Worm (Caenorhabditis elegans) whole organism, early embryonic: ENCODE measurements around the gene ZK353.3.

Experiments
- B0310.2 ChIP-seq: sonication (generic microtip); optimal IDR thresholded peaks from 2 replicates; lab custom pipeline; 2016; ENCODE audit warnings: mild to moderate bottlenecking, missing genetic modification characterization, missing compliant biosample characterization
- F13C5.2 ChIP-seq: sonication (generic microtip); optimal IDR thresholded peaks from 2 replicates; lab custom pipeline; 2017; ENCODE audit warnings: mild to moderate bottlenecking, missing genetic modification characterization, inconsistent platforms, missing compliant biosample characterization
- aly-1 ChIP-seq: sonication (generic microtip); optimal IDR thresholded peaks from 2 replicates; lab custom pipeline; 2016; ENCODE audit warnings: missing genetic modification characterization, missing compliant biosample characterization
- ama-1 ChIP-seq: fragments of 150-350 bp; optimal IDR thresholded peaks from 2 replicates; lab custom pipeline; 2014
- ceh-13 ChIP-seq: fragments of 200-800 bp; sonication (Bioruptor generic); optimal IDR thresholded peaks from 2 replicates; lab custom pipeline; 2018; ENCODE audit warnings: mild to moderate bottlenecking, missing genetic modification characterization, missing compliant biosample characterization
- ceh-36 ChIP-seq: sonication (generic microtip); optimal IDR thresholded peaks from 2 replicates; lab custom pipeline; 2016; ENCODE audit warnings: missing genetic modification characterization, inconsistent platforms, missing compliant biosample characterization
- ets-7 ChIP-seq: sonication (generic microtip); optimal IDR thresholded peaks from 2 replicates; lab custom pipeline; 2016; ENCODE audit warnings: missing genotype, missing genetic modification characterization, missing compliant biosample characterization
- flt-1 ChIP-seq: fragments of 200-800 bp; sonication (Bioruptor generic); IDR thresholded peaks from 2 replicates; pipeline ENCODE4 v1.3.6; 2022; ENCODE audit warnings: missing genetic modification characterization, missing compliant biosample characterization
- hmbx-1 ChIP-seq: sonication (generic microtip); optimal IDR thresholded peaks from 2 replicates; lab custom pipeline; 2016; ENCODE audit warnings: mild to moderate bottlenecking, missing genetic modification characterization, missing compliant biosample characterization
- hmg-4 ChIP-seq: fragments of 200-800 bp; sonication (Bioruptor generic); optimal IDR thresholded peaks from 2 replicates; lab custom pipeline; 2018; ENCODE audit warnings: mild to moderate bottlenecking, missing genetic modification characterization, missing compliant biosample characterization
- hnd-1 ChIP-seq: sonication (generic microtip); optimal IDR thresholded peaks from 2 replicates; lab custom pipeline; 2016; ENCODE audit warnings: missing genetic modification characterization, missing compliant biosample characterization
- pes-1 ChIP-seq: fragments of 200-800 bp; sonication (Bioruptor generic); IDR thresholded peaks from 2 replicates; pipeline ENCODE4 v1.3.6; 2022; ENCODE audit warnings: missing genetic modification reagents, missing genetic modification characterization, missing compliant biosample characterization
- scrt-1 ChIP-seq: fragments of 200-800 bp; sonication (Bioruptor generic); IDR thresholded peaks from 2 replicates; pipeline ENCODE4 v1.3.6; 2022; ENCODE audit warnings: missing genetic modification characterization, missing compliant biosample characterization
- sea-1 ChIP-seq: fragments of 200-800 bp; sonication (Bioruptor generic); conservative IDR thresholded peaks from 2 replicates; pipeline ENCODE4 v1.3.6; 2022; ENCODE audit warnings: missing genetic modification characterization, missing compliant biosample characterization
- tbx-11 ChIP-seq: fragments of 200-800 bp; sonication (Bioruptor generic); IDR thresholded peaks from 2 replicates; pipeline ENCODE4 v1.3.6; 2022; ENCODE audit warnings: missing genetic modification characterization, missing compliant biosample characterization
- tbx-37 ChIP-seq: fragments of 200-800 bp; sonication (Bioruptor generic); conservative IDR thresholded peaks from 2 replicates; pipeline ENCODE4 v1.3.6; 2022; ENCODE audit warnings: missing genetic modification reagents, missing genetic modification characterization, missing compliant biosample characterization
- tra-4 ChIP-seq: sonication (generic microtip); optimal IDR thresholded peaks from 2 replicates; lab custom pipeline; 2017; ENCODE audit warnings: missing genetic modification characterization, missing compliant biosample characterization

The ZK353.3 gene

ce11 chrIII:8380645-8381044, 15.1 kb upstream of the ZK353.3 start, which contains the start of gene R05D3.12:
R05D3.12 (plus strand) TSS chrIII:8380945.
- no peak for TF ChIP-seq ama-1 (lab: Kevin White, UChicago)
- no peak for TF ChIP-seq scrt-1
- no peak for TF ChIP-seq B0310.2 (tag; lab: Kevin White, UChicago)
- no peak for TF ChIP-seq tbx-37 (GFP tag; lab: Robert Waterston, UW)
- no peak for TF ChIP-seq tra-4 (tag; lab: Kevin White, UChicago)
- no peak for TF ChIP-seq ceh-36 (tag; lab: Kevin White, UChicago)
- TF ChIP-seq ets-7 (tag; lab: Kevin White, UChicago), result no peak

- TF ChIP-seq tbx-11 (GFP tag; lab: Robert Waterston, UW), result no peak
- TF ChIP-seq hmbx-1, result no peak
- no peak for TF ChIP-seq hnd-1 (tag; lab: Kevin White, UChicago)
- TF ChIP-seq pes-1 (GFP tag; lab: Robert Waterston, UW), result no peak
- no peak for TF ChIP-seq B0310.2 (tag; lab: Kevin White, UChicago)
- no peak for TF ChIP-seq tbx-37 (GFP tag; lab: Robert Waterston, UW)
- no peak for TF ChIP-seq hmg-4 (GFP tag; lab: Kevin White, UChicago)
- no peak for TF ChIP-seq scrt-1
- TF ChIP-seq aly-1 (tag; lab: Kevin White, UChicago), result no peak
- no peak for TF ChIP-seq ceh-13 (GFP tag; lab: Kevin White, UChicago)
- no peak for TF ChIP-seq ets-7 (tag; lab: Kevin White, UChicago)
- no peak for TF ChIP-seq ama-1 (lab: Kevin White, UChicago)
- TF ChIP-seq tra-4 (tag; lab: Kevin White, UChicago), result no peak
- TF ChIP-seq sea-1, result no peak
- TF ChIP-seq flt-1 (GFP tag; lab: Robert Waterston, UW), result no peak
Measured at ce11 chrIII:8389539-8389938, 6.2 kb upstream of the ZK353.3 start, which contains the start of gene ZK353.4. ZK353.4 (minus strand) TSS chrIII:8389639.

ce11 chrIII:8392307-8392706, 3.5 kb upstream of the ZK353.3 start:
- TF ChIP-seq tra-4 (tag; lab: Kevin White, UChicago) (no peak), aly-1 (tag; lab: Kevin White, UChicago) (no peak), tbx-11 (GFP tag; lab: Robert Waterston, UW) (no peak), ceh-36 (tag; lab: Kevin White, UChicago) (no peak), hmbx-1 (no peak), sea-1 (no peak), B0310.2 (tag; lab: Kevin White, UChicago) (no peak), hnd-1 (tag; lab: Kevin White, UChicago) (no peak), ceh-13 (GFP tag; lab: Kevin White, UChicago) (no peak), hmg-4 (GFP tag; lab: Kevin White, UChicago) (no peak)

- no peak for TF ChIP-seq ama-1 (lab: Kevin White, UChicago)
- no peak for TF ChIP-seq F13C5.2
- TF ChIP-seq flt-1 (GFP tag; lab: Robert Waterston, UW), result no peak
- no peak for TF ChIP-seq ets-7 (tag; lab: Kevin White, UChicago)
- TF ChIP-seq aly-1 (tag; lab: Kevin White, UChicago), result no peak
- no peak for TF ChIP-seq tbx-11 (GFP tag; lab: Robert Waterston, UW)
- no peak for TF ChIP-seq tbx-37 (GFP tag; lab: Robert Waterston, UW)
- no peak for TF ChIP-seq B0310.2 (tag; lab: Kevin White, UChicago)
- no peak for TF ChIP-seq scrt-1
- TF ChIP-seq hmg-4 (GFP tag; lab: Kevin White, UChicago), result no peak
- no peak for TF ChIP-seq sea-1
- TF ChIP-seq ceh-36 (tag; lab: Kevin White, UChicago), result no peak
- no peak for TF ChIP-seq tra-4 (tag; lab: Kevin White, UChicago)
- TF ChIP-seq hmbx-1, result no peak
- no peak for TF ChIP-seq hnd-1 (tag; lab: Kevin White, UChicago)
- no peak for TF ChIP-seq ceh-13 (GFP tag; lab: Kevin White, UChicago)
- TF ChIP-seq pes-1 (GFP tag; lab: Robert Waterston, UW), result no peak
Measured at ce11 chrIII:8394374-8395302, 1.1 kb upstream of the ZK353.3 start, which contains the start of gene ZK353.10. ZK353.10 (minus strand) TSS chrIII:8394424.

ce11 chrIII:8398411-8398810, 2.6 kb downstream of the ZK353.3 start, which contains the start of gene ZK353.2:
ZK353.2 (plus strand) TSS chrIII:8398711.
- TF ChIP-seq tbx-11 (GFP tag; lab: Robert Waterston, UW), result no peak
- no peak for TF ChIP-seq ceh-36 (tag; lab: Kevin White, UChicago)
- TF ChIP-seq scrt-1, result no peak

ce11 chrIII:8400478-8400877, 4.7 kb downstream of the ZK353.3 start:
- no peak for TF ChIP-seq scrt-1
- TF ChIP-seq ceh-13 (GFP tag; lab: Kevin White, UChicago), result no peak
- TF ChIP-seq B0310.2 (tag; lab: Kevin White, UChicago), result no peak
- no peak for TF ChIP-seq pes-1 (GFP tag; lab: Robert Waterston, UW)

- TF ChIP-seq ets-7 (tag; lab: Kevin White, UChicago) (no peak), B0310.2 (tag; lab: Kevin White, UChicago) (no peak), flt-1 (GFP tag; lab: Robert Waterston, UW) (no peak), ceh-36 (tag; lab: Kevin White, UChicago) (no peak), pes-1 (GFP tag; lab: Robert Waterston, UW) (no peak), tbx-37 (GFP tag; lab: Robert Waterston, UW) (no peak), aly-1 (tag; lab: Kevin White, UChicago) (no peak), hmbx-1 (no peak), ceh-13 (GFP tag; lab: Kevin White, UChicago) (no peak), ama-1 (lab: Kevin White, UChicago) (no peak)
Measured at ce11 chrIII:8401887-8402286, 6.1 kb downstream of the ZK353.3 start, which contains the start of gene lap-1. lap-1 (minus strand) TSS chrIII:8401928.
